Worm (Caenorhabditis elegans) whole organism, L3 larva: Measurements from ENCODE around the gene mog-5.

Source experiments
- ama-1 ChIP-seq: fragments of 150-350 bp; optimal IDR thresholded peaks from 2 replicates; lab custom pipeline; 2018
- ceh-9 ChIP-seq: sonication (generic microtip); optimal IDR thresholded peaks from 2 replicates; lab custom pipeline; 2018; ENCODE audit warnings: missing biosample characterization, missing genetic modification characterization
- egl-27 ChIP-seq: sonication (generic microtip); optimal IDR thresholded peaks from 4 replicates; lab custom pipeline; 2017; ENCODE audit warnings: missing biosample characterization, missing genetic modification reagents, missing genetic modification characterization
- eor-1 ChIP-seq, 2 experiments: fragments of 150-350 bp; optimal IDR thresholded peaks; 2 replicates each; lab custom pipeline; 2014 to 2018; ENCODE audit warnings: missing biosample characterization in 2 of 2, missing genetic modification characterization in 2 of 2
- jun-1 ChIP-seq: fragments of 150-350 bp; optimal IDR thresholded peaks from 2 replicates; lab custom pipeline; 2014; ENCODE audit warnings: missing biosample characterization, missing genetic modification reagents, missing genetic modification characterization
- nhr-11 ChIP-seq: fragments of 150-350 bp; optimal IDR thresholded peaks from 2 replicates; lab custom pipeline; 2014; ENCODE audit warnings: missing biosample characterization, missing genetic modification characterization
- nhr-12 ChIP-seq: fragments of 150-350 bp; optimal IDR thresholded peaks from 2 replicates; lab custom pipeline; 2014; ENCODE audit warnings: missing biosample characterization, missing genetic modification characterization
- nhr-25 ChIP-seq: sonication (generic microtip); optimal IDR thresholded peaks from 2 replicates; lab custom pipeline; 2017; ENCODE audit warnings: missing biosample characterization, missing genetic modification characterization
- nhr-77 ChIP-seq: fragments of 150-350 bp; optimal IDR thresholded peaks from 2 replicates; lab custom pipeline; 2014; ENCODE audit warnings: missing biosample characterization, missing genetic modification characterization
- skn-1 ChIP-seq: fragments of 150-350 bp; optimal IDR thresholded peaks from 2 replicates; lab custom pipeline; 2014; ENCODE audit warnings: missing biosample characterization, missing genetic modification characterization
- snpc-4 ChIP-seq: fragments of 150-350 bp; optimal IDR thresholded peaks from 2 replicates; lab custom pipeline; 2014; ENCODE audit warnings: missing biosample characterization, missing genetic modification characterization
- unc-39 ChIP-seq: sonication (generic microtip); optimal IDR thresholded peaks from 4 replicates; lab custom pipeline; 2017; ENCODE audit warnings: missing biosample characterization, missing genetic modification characterization
- unc-62 ChIP-seq: fragments of 150-350 bp; sonication (generic microtip); optimal IDR thresholded peaks from 4 replicates; lab custom pipeline; 2014; ENCODE audit warnings: missing biosample characterization, missing genetic modification reagents, missing genetic modification characterization
- zag-1 ChIP-seq: fragments of 150-350 bp; optimal IDR thresholded peaks from 2 replicates; lab custom pipeline; 2014; ENCODE audit warnings: missing biosample characterization, missing genetic modification characterization

- TF ChIP-seq unc-62 = no peak
- no peak for TF ChIP-seq egl-27 (tag; lab: Kevin White, UChicago)
- TF ChIP-seq zag-1 (tag; lab: Kevin White, UChicago) = no peak
- no peak for TF ChIP-seq nhr-77
- no peak for TF ChIP-seq ama-1
- no peak for TF ChIP-seq snpc-4 (tag; lab: Kevin White, UChicago)
- no peak for TF ChIP-seq nhr-25
- no peak for TF ChIP-seq nhr-12 (tag; lab: Kevin White, UChicago)
- TF ChIP-seq eor-1 (tag; optimal IDR thresholded peaks at IDR 0.05; lab: Kevin White, UChicago) = no peak
- no peak for TF ChIP-seq unc-39 (tag; lab: Kevin White, UChicago)
- TF ChIP-seq ceh-9 (tag; lab: Kevin White, UChicago) = no peak
- no peak for TF ChIP-seq jun-1
- TF ChIP-seq skn-1 (tag; lab: Kevin White, UChicago) = no peak
- no peak for TF ChIP-seq nhr-11 (tag; lab: Kevin White, UChicago)
These were observed 48.0 kb downstream of the mog-5 start, which contains the start of gene cex-1 for ce11 chrII:5447381-5447780.
